Fruit fly (Drosophila melanogaster) Kc167 (cell line): ENCODE data around the gene hale.

ENCODE experiments used
- Myc ChIP-seq: fragments of >200 bp; optimal IDR thresholded peaks from 2 replicates; lab custom pipeline; 2017; ENCODE audit warnings: missing external identifiers
- Sin3A ChIP-seq: fragments of >200 bp; optimal IDR thresholded peaks from 2 replicates; lab custom pipeline; 2018; ENCODE audit warnings: missing external identifiers
- ttk ChIP-seq: sonication (Bioruptor generic); optimal IDR thresholded peaks from 2 replicates; lab custom pipeline; 2017; ENCODE audit warnings: missing external identifiers

DNA sequence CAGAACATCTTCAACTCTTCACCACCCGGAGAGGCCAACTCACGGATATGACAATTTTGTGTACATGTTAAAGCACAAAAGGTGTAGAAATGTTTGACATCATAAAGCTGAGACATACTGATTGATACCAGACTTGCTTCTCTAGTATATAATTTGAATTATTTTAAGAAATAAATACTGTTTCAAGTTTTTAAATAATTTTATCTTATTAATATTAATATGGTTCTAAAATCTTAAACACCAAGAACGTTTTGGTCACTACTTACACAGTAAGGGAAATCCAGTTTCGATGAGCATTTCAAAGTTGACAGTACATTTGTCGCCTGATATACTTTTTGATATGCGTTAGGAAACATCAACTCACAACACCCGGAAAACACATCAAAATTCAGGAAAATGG is at the start of gene hale, which contains the start of gene schuy:
- TF ChIP-seq Myc (no peak), ttk (lab: Kevin White, UChicago) (no peak), Sin3A (lab: Kevin White, UChicago) (no peak)
